Worm (Caenorhabditis elegans): ENCODE measurements around the gene R13H7.2.

The R13H7.2 gene

DNA sequence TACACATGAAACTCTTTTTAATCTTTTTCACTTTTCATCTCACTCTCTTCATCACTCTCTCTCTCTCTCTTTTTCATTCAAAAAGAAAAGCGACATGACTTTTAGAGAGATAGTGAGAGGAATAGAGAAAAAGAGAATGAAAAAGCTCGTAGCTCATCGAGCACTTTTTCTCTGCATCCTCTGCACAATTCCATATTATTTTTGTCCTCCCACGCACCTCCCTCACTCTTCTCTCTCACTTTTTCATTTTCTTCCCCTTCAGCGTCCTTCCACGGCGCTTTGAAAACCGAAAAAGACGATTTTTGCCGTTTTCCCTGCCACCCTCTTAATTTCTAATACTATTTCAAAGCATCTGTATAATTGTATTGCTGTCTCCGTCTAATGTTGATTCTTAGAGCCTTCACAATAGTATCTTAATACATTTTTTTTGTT, 20.1 kb downstream of the R13H7.2 start (continued):
- TF ChIP-seq egl-27 (tag; optimal IDR thresholded peaks at IDR 0.05) = peak; percentile 44 to 67
- no peak for TF ChIP-seq sptf-1 (tag; optimal IDR thresholded peaks at IDR 0.05)
- TF ChIP-seq nhr-84 (tag; optimal IDR thresholded peaks at IDR 0.05) = no peak
- peak; percentile 72 to 74 for TF ChIP-seq efl-1 (optimal IDR thresholded peaks at IDR 0.05)
- peak; percentile 40 to 90 for TF ChIP-seq efl-1 (GFP tag; optimal IDR thresholded peaks at IDR 0.05 in 1 of 2)
- TF ChIP-seq fkh-4 (tag; optimal IDR thresholded peaks at IDR 0.05; ENCODE audit: borderline replicate concordance) = no peak
- TF ChIP-seq pag-3 (tag; optimal IDR thresholded peaks at IDR 0.05; ENCODE audit: borderline replicate concordance, insufficient read depth) = no peak
- TF ChIP-seq lin-14 (GFP tag; optimal IDR thresholded peaks at IDR 0.05) = peak; percentile 99
- peak; percentile 58 to 73 for TF ChIP-seq lin-35 (GFP tag; optimal IDR thresholded peaks at IDR 0.05)
- TF ChIP-seq elt-2 (tag; optimal IDR thresholded peaks at IDR 0.05) = peak; percentile 92
- peak; percentile 34 for TF ChIP-seq nhr-237 (tag; optimal IDR thresholded peaks at IDR 0.05)
- TF ChIP-seq ceh-82 (tag; optimal IDR thresholded peaks at IDR 0.05) = peak; percentile 67 to 78 (median 77)
- no peak; the same call in 1 of the 2 replicates for TF ChIP-seq mab-9 (GFP tag; IDR thresholded peaks at IDR 0.05)
- no peak for TF ChIP-seq snpc-4 (tag; optimal IDR thresholded peaks at IDR 0.05)

DNA sequence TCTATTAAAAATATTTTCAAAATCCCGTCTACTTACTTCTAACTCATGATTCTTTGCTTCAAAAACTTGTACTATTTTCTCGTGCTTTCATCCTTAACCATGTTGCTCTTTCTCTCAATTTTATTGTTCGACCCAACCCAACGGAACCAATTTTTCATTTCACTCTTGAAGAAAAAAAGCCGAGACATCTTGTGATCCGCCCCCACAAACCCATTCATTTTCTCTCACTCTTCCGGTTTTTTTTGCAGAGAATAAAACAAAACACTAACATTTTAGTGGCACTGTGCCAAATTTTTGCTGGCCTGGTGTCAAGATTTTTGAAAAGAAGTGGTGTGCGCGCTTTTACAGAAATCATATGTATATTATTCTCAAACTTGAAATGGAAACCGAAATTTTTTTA, 22.4 kb downstream of the R13H7.2 start:
- TF ChIP-seq nhr-77 (tag; optimal IDR thresholded peaks at IDR 0.05) (no peak), sptf-1 (tag; optimal IDR thresholded peaks at IDR 0.05) (no peak), nhr-71 (tag; optimal IDR thresholded peaks at IDR 0.05) (peak; percentile 43), dpl-1 (GFP tag; optimal IDR thresholded peaks at IDR 0.05) (no peak), efl-1 (optimal IDR thresholded peaks at IDR 0.05) (no peak), efl-1 (GFP tag; optimal IDR thresholded peaks at IDR 0.05 in 1 of 2) (peak in 1 of 2 experiments; percentile 76), lsy-2 (tag; optimal IDR thresholded peaks at IDR 0.05) (peak in 1 of 2 experiments; percentile 33), dsc-1 (tag; optimal IDR thresholded peaks at IDR 0.05) (peak; percentile 35), nhr-84 (tag; optimal IDR thresholded peaks at IDR 0.05) (no peak), elt-3 (tag; optimal IDR thresholded peaks at IDR 0.05) (no peak), ama-1 (optimal IDR thresholded peaks at IDR 0.05) (no peak), lin-14 (GFP tag; optimal IDR thresholded peaks at IDR 0.05) (peak; percentile 84), Y116A8C.19 (tag; optimal IDR thresholded peaks at IDR 0.05; ENCODE audit: borderline replicate concordance) (no peak), lir-3 (tag; optimal IDR thresholded peaks at IDR 0.05; ENCODE audit: poor library complexity) (no peak), rnt-1 (tag; optimal IDR thresholded peaks at IDR 0.05) (peak; percentile 46)

ce11 chrIV:6834705-6835104, 24.5 kb downstream of the R13H7.2 start:
- TF ChIP-seq lin-14 (GFP tag; optimal IDR thresholded peaks at IDR 0.05) (peak; percentile 83), nhr-71 (tag; optimal IDR thresholded peaks at IDR 0.05) (peak; percentile 10), unc-86 (tag; optimal IDR thresholded peaks at IDR 0.05) (peak; percentile 50), ces-1 (GFP tag; optimal IDR thresholded peaks at IDR 0.05) (peak; percentile 28), fkh-4 (tag; optimal IDR thresholded peaks at IDR 0.05; ENCODE audit: borderline replicate concordance) (no peak), ceh-82 (tag; optimal IDR thresholded peaks at IDR 0.05) (peak in 1 of 3 experiments; percentile 29), blmp-1 (tag; optimal IDR thresholded peaks at IDR 0.05) (no peak), tbx-2 (tag; optimal IDR thresholded peaks at IDR 0.05) (no peak), unc-98 (GFP tag; IDR thresholded peaks at IDR 0.05) (no peak), vab-15 (tag; optimal IDR thresholded peaks at IDR 0.05) (no peak), isw-1 (GFP tag; IDR thresholded peaks at IDR 0.05) (peak; percentile 10; the same call in 1 of the 2 replicates), sptf-1 (tag; optimal IDR thresholded peaks at IDR 0.05) (no peak), fkh-10 (GFP tag; optimal IDR thresholded peaks at IDR 0.05) (peak; percentile 86), lsy-2 (tag; optimal IDR thresholded peaks at IDR 0.05) (peak in 1 of 2 experiments; percentile 19)

DNA sequence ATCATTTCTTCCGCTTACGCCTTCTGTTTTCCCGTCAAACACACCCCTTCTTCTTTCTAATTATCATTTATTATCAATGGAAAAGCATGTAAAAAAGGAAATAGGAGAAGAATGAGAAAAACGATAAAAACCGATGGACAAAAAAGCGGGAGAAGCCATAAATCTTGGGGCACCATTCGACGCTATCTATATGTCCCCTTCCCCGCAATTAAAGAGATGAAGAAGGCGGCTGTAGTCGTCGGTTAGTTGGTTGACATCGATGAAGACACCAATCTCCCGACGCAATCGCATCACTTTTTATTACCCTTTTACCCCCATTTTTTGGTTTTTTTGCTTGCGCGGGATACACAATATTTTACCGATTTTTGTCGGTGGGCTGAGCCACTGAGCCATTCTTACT, 25.6 kb downstream of the R13H7.2 start:
- TF ChIP-seq unc-62 (GFP tag; optimal IDR thresholded peaks at IDR 0.05) (no peak), elt-3 (tag; optimal IDR thresholded peaks at IDR 0.05) (peak in 1 of 6 experiments; percentile 14), blmp-1 (tag; optimal IDR thresholded peaks at IDR 0.05) (peak; percentile 47), egl-13 (tag; optimal IDR thresholded peaks at IDR 0.05) (no peak), ceh-88 (GFP tag; IDR thresholded peaks at IDR 0.05) (no peak), ceh-8 (GFP tag; optimal IDR thresholded peaks at IDR 0.05) (no peak), mab-9 (GFP tag; IDR thresholded peaks at IDR 0.05) (0 out of 2 replicates have a peak, but pooled peaks have one; percentile 8), unc-30 (tag; optimal IDR thresholded peaks at IDR 0.05) (no peak), lin-14 (GFP tag; optimal IDR thresholded peaks at IDR 0.05) (no peak)

All from whole organism, L1 larva.